Fruit fly (Drosophila melanogaster) whole organism, prepupa: ENCODE data around the gene CG15480.
A peak's percentile ranks its signal among the peaks of the same experiment; 100 is the strongest.

ENCODE experiments used
- Blimp-1 ChIP-seq: fragments of 200-800 bp; sonication (Bioruptor generic); optimal IDR thresholded peaks from 3 replicates; lab custom pipeline; 2017; ENCODE audit warnings: missing biosample characterization, missing genetic modification characterization, mild to moderate bottlenecking, moderate library complexity, missing genetic modification reagents
- CG10631 ChIP-seq: fragments of 200-800 bp; sonication (Bioruptor generic); optimal IDR thresholded peaks from 2 replicates; lab custom pipeline; 2016; ENCODE audit warnings: missing biosample characterization, missing genetic modification characterization
- CG10669 ChIP-seq: fragments of 200-800 bp; sonication (Bioruptor generic); optimal IDR thresholded peaks from 3 replicates; lab custom pipeline; 2018; ENCODE audit warnings: missing biosample characterization, mild to moderate bottlenecking, missing genetic modification characterization, moderate library complexity
- CG11294 ChIP-seq: fragments of 200-800 bp; sonication (Bioruptor generic); IDR thresholded peaks from 2 replicates; pipeline ENCODE4 v1.3.6; 2022; ENCODE audit warnings: missing biosample characterization, missing genetic modification characterization
- CG11762 ChIP-seq: fragments of 200-800 bp; sonication (Bioruptor generic); optimal IDR thresholded peaks from 3 replicates; lab custom pipeline; 2016; ENCODE audit warnings: missing biosample characterization, missing genetic modification characterization; ENCODE audit not compliant: insufficient read depth
- CG11902 ChIP-seq: fragments of 200-800 bp; sonication (Bioruptor generic); optimal IDR thresholded peaks from 3 replicates; lab custom pipeline; 2016; ENCODE audit warnings: missing biosample characterization, missing genetic modification characterization
- CG15336 ChIP-seq: fragments of 200-800 bp; sonication (Bioruptor generic); IDR thresholded peaks from 2 replicates; pipeline ENCODE4 v1.3.6; 2022; ENCODE audit warnings: missing biosample characterization, missing genetic modification characterization
- CG3032 ChIP-seq: fragments of 200-800 bp; optimal IDR thresholded peaks from 2 replicates; lab custom pipeline; 2019; ENCODE audit warnings: missing biosample characterization, mild to moderate bottlenecking, missing genetic modification characterization, moderate library complexity
- CG31627 ChIP-seq: fragments of 200-800 bp; sonication (Bioruptor generic); optimal IDR thresholded peaks from 3 replicates; lab custom pipeline; 2016; ENCODE audit warnings: missing biosample characterization, missing genetic modification characterization
- CG32006 ChIP-seq: fragments of 200-800 bp; sonication (Bioruptor generic); optimal IDR thresholded peaks from 3 replicates; lab custom pipeline; 2017; ENCODE audit warnings: missing biosample characterization, mild to moderate bottlenecking, missing genetic modification characterization
- CG34406 ChIP-seq: fragments of 200-800 bp; sonication (Bioruptor generic); optimal IDR thresholded peaks from 3 replicates; lab custom pipeline; 2016; ENCODE audit warnings: missing biosample characterization, missing genetic modification characterization
- CG3919 ChIP-seq: fragments of 200-800 bp; sonication (Bioruptor generic); optimal IDR thresholded peaks from 3 replicates; lab custom pipeline; 2016; ENCODE audit warnings: missing biosample characterization, missing genetic modification characterization
- CG4318 ChIP-seq: fragments of 200-800 bp; sonication (Bioruptor generic); optimal IDR thresholded peaks from 3 replicates; lab custom pipeline; 2017; ENCODE audit warnings: missing biosample characterization, mild to moderate bottlenecking, missing genetic modification characterization
- CG6163 ChIP-seq: fragments of 200-800 bp; sonication (Bioruptor generic); IDR thresholded peaks from 3 replicates; pipeline ENCODE4 v1.3.6; 2022; ENCODE audit warnings: missing biosample characterization, missing genetic modification characterization
- CG6276 ChIP-seq: fragments of 200-800 bp; sonication (Bioruptor generic); optimal IDR thresholded peaks from 2 replicates; lab custom pipeline; 2017; ENCODE audit warnings: missing biosample characterization, mild to moderate bottlenecking, missing genetic modification characterization
- CG6808 ChIP-seq: fragments of 200-800 bp; sonication (Bioruptor generic); optimal IDR thresholded peaks from 3 replicates; lab custom pipeline; 2017; ENCODE audit warnings: missing biosample characterization, missing genetic modification characterization, mild to moderate bottlenecking, moderate library complexity, missing genetic modification reagents
- CG7368 ChIP-seq: fragments of 200-800 bp; sonication (Bioruptor generic); optimal IDR thresholded peaks from 3 replicates; lab custom pipeline; 2016; ENCODE audit warnings: missing biosample characterization, missing genetic modification characterization
- CG8119 ChIP-seq: fragments of 200-800 bp; sonication (Bioruptor generic); IDR thresholded peaks from 3 replicates; pipeline ENCODE4 v1.3.6; 2022; ENCODE audit warnings: missing biosample characterization, missing genetic modification characterization
- CG8319 ChIP-seq: fragments of 200-800 bp; sonication (Bioruptor generic); optimal IDR thresholded peaks from 3 replicates; lab custom pipeline; 2016; ENCODE audit warnings: missing biosample characterization, missing genetic modification characterization
- CG9139 ChIP-seq: fragments of 200-800 bp; sonication (Bioruptor generic); optimal IDR thresholded peaks from 3 replicates; lab custom pipeline; 2017; ENCODE audit warnings: missing biosample characterization, mild to moderate bottlenecking, missing genetic modification characterization
- Eip75B ChIP-seq: fragments of 200-800 bp; sonication (Bioruptor generic); optimal IDR thresholded peaks from 3 replicates; lab custom pipeline; 2016; ENCODE audit warnings: missing biosample characterization, missing genetic modification characterization
- Eip78C ChIP-seq: fragments of 200-800 bp; sonication (Bioruptor generic); peaks from one replicate; lab custom pipeline; 2016; ENCODE audit warnings: missing biosample characterization, missing genetic modification characterization
- Eip93F ChIP-seq: fragments of 200-800 bp; sonication (Bioruptor generic); optimal IDR thresholded peaks from 2 replicates; lab custom pipeline; 2016; ENCODE audit warnings: missing biosample characterization, mild to moderate bottlenecking, missing genetic modification characterization
- Gug ChIP-seq: fragments of 200-800 bp; sonication (Bioruptor generic); IDR thresholded peaks from 2 replicates; pipeline ENCODE4 v1.3.6; 2022; ENCODE audit warnings: missing biosample characterization, missing genetic modification characterization
- Lpt ChIP-seq: fragments of 200-800 bp; sonication (Bioruptor generic); optimal IDR thresholded peaks from 3 replicates; lab custom pipeline; 2016; ENCODE audit warnings: missing biosample characterization, missing genetic modification characterization
- Met ChIP-seq: fragments of 200-800 bp; sonication (Bioruptor generic); optimal IDR thresholded peaks from 3 replicates; lab custom pipeline; 2016; ENCODE audit warnings: missing biosample characterization, missing genetic modification characterization
- Smox ChIP-seq: fragments of 200-800 bp; sonication (Bioruptor generic); optimal IDR thresholded peaks from 3 replicates; lab custom pipeline; 2016; ENCODE audit warnings: missing biosample characterization, missing genetic modification characterization
- Sox14 ChIP-seq: fragments of 200-800 bp; sonication (Bioruptor generic); optimal IDR thresholded peaks from 3 replicates; lab custom pipeline; 2016; ENCODE audit warnings: missing biosample characterization, missing genetic modification characterization
- achi ChIP-seq: fragments of 200-800 bp; sonication (Bioruptor generic); optimal IDR thresholded peaks from 3 replicates; lab custom pipeline; 2016; ENCODE audit warnings: missing biosample characterization, missing genetic modification characterization
- cyc ChIP-seq: fragments of 200-800 bp; sonication (Bioruptor generic); optimal IDR thresholded peaks from 3 replicates; lab custom pipeline; 2016; ENCODE audit warnings: missing biosample characterization, missing genetic modification characterization
- dac ChIP-seq: fragments of 200-800 bp; sonication (Bioruptor generic); optimal IDR thresholded peaks from 2 replicates; lab custom pipeline; 2017; ENCODE audit warnings: missing biosample characterization, mild to moderate bottlenecking, missing genetic modification characterization
- eg ChIP-seq: fragments of 200-800 bp; sonication (Bioruptor generic); IDR thresholded peaks from 3 replicates; pipeline ENCODE4 v1.3.6; 2022; ENCODE audit warnings: missing biosample characterization, missing genetic modification characterization
- esn ChIP-seq: fragments of 200-800 bp; sonication (Bioruptor generic); optimal IDR thresholded peaks from 2 replicates; lab custom pipeline; 2016; ENCODE audit warnings: missing biosample characterization, mild to moderate bottlenecking, missing genetic modification characterization, moderate library complexity
- fd59A ChIP-seq: fragments of 200-800 bp; sonication (Bioruptor generic); optimal IDR thresholded peaks from 2 replicates; lab custom pipeline; 2017; ENCODE audit warnings: missing biosample characterization, mild to moderate bottlenecking, missing genetic modification characterization, missing genetic modification reagents
- lz ChIP-seq: fragments of 200-800 bp; sonication (Bioruptor generic); optimal IDR thresholded peaks from 3 replicates; lab custom pipeline; 2016; ENCODE audit warnings: missing biosample characterization, missing genetic modification characterization
- net ChIP-seq: fragments of 200-800 bp; sonication (Bioruptor generic); optimal IDR thresholded peaks from 3 replicates; lab custom pipeline; 2016; ENCODE audit warnings: missing biosample characterization, missing genetic modification characterization
- pdm3 ChIP-seq: fragments of 200-800 bp; sonication (Bioruptor generic); optimal IDR thresholded peaks from 3 replicates; lab custom pipeline; 2016; ENCODE audit warnings: missing biosample characterization, missing genetic modification characterization
- spab ChIP-seq: fragments of 200-800 bp; sonication (Bioruptor generic); optimal IDR thresholded peaks from 2 replicates; lab custom pipeline; 2017; ENCODE audit warnings: missing biosample characterization, mild to moderate bottlenecking, missing genetic modification characterization, missing genetic modification reagents
- ss ChIP-seq, 2 experiments: fragments of 200-800 bp; sonication (Bioruptor generic); optimal IDR thresholded peaks; 2 replicates in 1 of 2; 3 replicates in 1 of 2; lab custom pipeline; 2017 to 2018; ENCODE audit warnings: mild to moderate bottlenecking in 2 of 2, missing biosample characterization in 2 of 2, missing genetic modification characterization in 2 of 2, moderate library complexity in 1 of 2
- svp ChIP-seq: fragments of 200-800 bp; sonication (Bioruptor generic); peaks from one replicate; lab custom pipeline; 2016; ENCODE audit warnings: missing biosample characterization, missing genetic modification characterization

Gene CG15480

dm6 chr2L:13251167-13251566 lies 26.1 kb upstream of the CG15480 start (continued):
- TF ChIP-seq CG15336 (GFP tag; lab: Robert Waterston, UW) (0 out of 2 replicates have a peak, but pooled peaks have one; percentile 15), CG34406 (GFP tag; lab: Kevin White, UChicago) (no peak), Met (GFP tag; lab: Kevin White, UChicago) (no peak), CG3032 (tag; lab: Kevin White, UChicago) (peak; percentile 16), achi (peak; percentile 22), esn (GFP tag; lab: Kevin White, UChicago) (no peak), CG6163 (GFP tag; lab: Robert Waterston, UW) (no peak), cyc (GFP tag; lab: Kevin White, UChicago) (no peak), fd59A (GFP tag; lab: Kevin White, UChicago) (no peak), CG11294 (GFP tag; lab: Robert Waterston, UW) (no peak), CG11762 (no peak), Sox14 (GFP tag; lab: Kevin White, UChicago) (peak; percentile 1), Blimp-1 (GFP tag; lab: Kevin White, UChicago) (no peak), CG32006 (GFP tag; lab: Kevin White, UChicago) (peak; percentile 46), CG8319 (GFP tag; lab: Kevin White, UChicago) (no peak), CG9139 (GFP tag; lab: Kevin White, UChicago) (no peak), pdm3 (GFP tag; lab: Kevin White, UChicago) (no peak), Lpt (peak; percentile 20), Eip78C (peak; percentile 74), Eip75B (GFP tag; lab: Kevin White, UChicago) (no peak), CG31627 (GFP tag; lab: Kevin White, UChicago) (no peak), CG3919 (GFP tag; lab: Kevin White, UChicago) (no peak), CG7368 (GFP tag; lab: Kevin White, UChicago) (no peak), CG6808 (peak; percentile 31)
- TF ChIP-seq, all 60 proteins: peak for 13

- TF ChIP-seq CG10669 (GFP tag; lab: Kevin White, UChicago) (no peak), svp (GFP tag; lab: Kevin White, UChicago) (no peak), CG10631 (GFP tag; lab: Kevin White, UChicago) (no peak), dac (peak; percentile 15), Met (GFP tag; lab: Kevin White, UChicago) (no peak), Lpt (peak; percentile 57), achi (no peak), CG6276 (GFP tag; lab: Kevin White, UChicago) (peak; percentile 75), ss (GFP tag; optimal IDR thresholded peaks at IDR 0.05; lab: Kevin White, UChicago) (no peak), CG11902 (no peak), CG4318 (GFP tag; lab: Kevin White, UChicago) (no peak), spab (GFP tag; lab: Kevin White, UChicago) (no peak), Eip75B (GFP tag; lab: Kevin White, UChicago) (no peak), CG15336 (GFP tag; lab: Robert Waterston, UW) (peak; percentile 80), Eip93F (GFP tag; lab: Kevin White, UChicago) (no peak), CG6163 (GFP tag; lab: Robert Waterston, UW) (0 out of 3 replicates have a peak, but pooled peaks have one; percentile 50), CG9139 (GFP tag; lab: Kevin White, UChicago) (no peak), CG32006 (GFP tag; lab: Kevin White, UChicago) (no peak), Eip78C (peak; percentile 53), net (GFP tag; lab: Kevin White, UChicago) (no peak), Sox14 (GFP tag; lab: Kevin White, UChicago) (no peak), CG8119 (GFP tag; lab: Robert Waterston, UW) (peak; percentile 84), CG34406 (GFP tag; lab: Kevin White, UChicago) (no peak), Smox (GFP tag; lab: Kevin White, UChicago) (no peak), lz (GFP tag; lab: Kevin White, UChicago) (no peak), Gug (GFP tag; lab: Robert Waterston, UW) (no peak), eg (GFP tag; lab: Robert Waterston, UW) (peak; percentile 76; the same call in 2 of the 3 replicates)
Measured at dm6 chr2L:13245855-13246645, 21.0 kb upstream of the CG15480 start, which contains the start of gene CG16820. CG16820 (plus strand) TSS chr2L:13246232.
